Worm (Caenorhabditis elegans): ENCODE measurements around the gene nlp-80.

Gene nlp-80

ce11 chrV:11065513-11065912 is at the start of gene nlp-80:
Gene nlp-80, minus strand, starts transcription at chrV:11065613.
- no peak for TF ChIP-seq mml-1 (tag; optimal IDR thresholded peaks at IDR 0.05)

DNA sequence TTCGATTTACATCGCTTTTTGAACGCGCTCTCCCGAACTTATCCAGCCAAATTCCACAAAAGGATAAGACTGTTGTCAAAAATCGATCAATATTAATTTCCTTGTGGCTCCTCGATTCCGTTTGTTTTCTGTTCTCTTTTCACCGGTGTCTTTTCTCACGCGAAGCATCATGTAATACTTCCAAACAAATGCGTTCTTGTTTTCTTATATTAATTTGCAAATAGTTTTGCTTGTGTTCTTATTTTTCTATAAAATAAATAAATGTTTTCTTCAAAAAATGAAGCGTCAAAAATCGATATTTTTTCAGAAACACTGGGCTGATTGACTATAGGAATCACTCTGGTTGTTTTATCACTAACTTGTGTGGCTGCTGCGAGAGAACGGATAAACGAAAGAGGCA is 48.2 kb upstream of the nlp-80 start, which contains the start of gene math-33:
Gene math-33, plus strand, starts transcription at position 301 of the 400 bp plus-strand sequence.
- TF ChIP-seq elt-1 (tag; optimal IDR thresholded peaks at IDR 0.05) (no peak), nhr-12 (tag; optimal IDR thresholded peaks at IDR 0.05) (no peak), pha-4 (tag; optimal IDR thresholded peaks at IDR 0.05) (no peak), nhr-11 (tag; optimal IDR thresholded peaks at IDR 0.05) (no peak), ama-1 (optimal IDR thresholded peaks at IDR 0.05) (no peak), ceh-16 (tag; optimal IDR thresholded peaks at IDR 0.05) (no peak), tbx-2 (tag; optimal IDR thresholded peaks at IDR 0.05) (no peak), fkh-10 (GFP tag; optimal IDR thresholded peaks at IDR 0.05) (no peak)

ce11 chrV:11113041-11113574 is 47.7 kb upstream of the nlp-80 start, which contains the start of gene erfa-3:
Gene erfa-3, minus strand, starts transcription at chrV:11113091.
- TF ChIP-seq nhr-237 (tag; optimal IDR thresholded peaks at IDR 0.05): no peak
- TF ChIP-seq aly-2 (tag; optimal IDR thresholded peaks at IDR 0.05): no peak
- TF ChIP-seq daf-12 (tag; optimal IDR thresholded peaks at IDR 0.05): no peak
- TF ChIP-seq egl-27 (tag; optimal IDR thresholded peaks at IDR 0.05): no peak
- TF ChIP-seq sea-2 (GFP tag; optimal IDR thresholded peaks at IDR 0.05): no peak
- TF ChIP-seq fos-1 (tag; optimal IDR thresholded peaks at IDR 0.05): no peak
- no peak for TF ChIP-seq mdl-1 (tag; optimal IDR thresholded peaks at IDR 0.05)
- TF ChIP-seq pqm-1 (tag; optimal IDR thresholded peaks at IDR 0.05): peak; percentile 12
- TF ChIP-seq nhr-11 (tag; optimal IDR thresholded peaks at IDR 0.05): no peak
- no peak for TF ChIP-seq R02D3.7 (tag; optimal IDR thresholded peaks at IDR 0.05)
- TF ChIP-seq fkh-2 (tag; optimal IDR thresholded peaks at IDR 0.05): no peak
- TF ChIP-seq unc-62 (GFP tag; optimal IDR thresholded peaks at IDR 0.05): no peak
- TF ChIP-seq nhr-76 (tag; optimal IDR thresholded peaks at IDR 0.05): no peak
- TF ChIP-seq nhr-12 (tag; optimal IDR thresholded peaks at IDR 0.05): no peak
- TF ChIP-seq ztf-4 (tag; optimal IDR thresholded peaks at IDR 0.05): no peak
- TF ChIP-seq ZK546.5 (tag; optimal IDR thresholded peaks at IDR 0.05): no peak
- peak; percentile 12 for TF ChIP-seq lsy-12 (tag; optimal IDR thresholded peaks at IDR 0.05)
- no peak for TF ChIP-seq nhr-28 (tag; optimal IDR thresholded peaks at IDR 0.05)
- peak; percentile 68 for TF ChIP-seq egl-5 (tag; optimal IDR thresholded peaks at IDR 0.05)
- TF ChIP-seq lin-39 (tag; optimal IDR thresholded peaks at IDR 0.05): peak; percentile 57
- no peak for TF ChIP-seq elt-1 (tag; optimal IDR thresholded peaks at IDR 0.05)
- no peak for TF ChIP-seq ceh-9 (tag; optimal IDR thresholded peaks at IDR 0.05)
- TF ChIP-seq mml-1 (tag; optimal IDR thresholded peaks at IDR 0.05): no peak
- no peak for TF ChIP-seq unc-39 (tag; optimal IDR thresholded peaks at IDR 0.05)
- peak; percentile 69 for TF ChIP-seq snpc-4 (tag; optimal IDR thresholded peaks at IDR 0.05)
- no peak for TF ChIP-seq ceh-82 (tag; optimal IDR thresholded peaks at IDR 0.05)
- peak; percentile 76 for TF ChIP-seq pha-4 (tag; optimal IDR thresholded peaks at IDR 0.05)
- TF ChIP-seq ztf-11 (tag; optimal IDR thresholded peaks at IDR 0.05): no peak
- peak; percentile 38 for TF ChIP-seq skn-1 (tag; optimal IDR thresholded peaks at IDR 0.05)
- no peak for TF ChIP-seq eor-1 (tag; optimal IDR thresholded peaks at IDR 0.05)
- no peak for TF ChIP-seq zag-1 (tag; optimal IDR thresholded peaks at IDR 0.05)
- no peak for TF ChIP-seq ceh-16 (tag; optimal IDR thresholded peaks at IDR 0.05)
- TF ChIP-seq nhr-25 (tag; optimal IDR thresholded peaks at IDR 0.05): peak; percentile 55
- no peak for TF ChIP-seq nhr-77 (tag; optimal IDR thresholded peaks at IDR 0.05)
- peak; percentile 63 for TF ChIP-seq ceh-28 (tag; optimal IDR thresholded peaks at IDR 0.05)
- peak; percentile 51 for TF ChIP-seq nhr-23 (tag; optimal IDR thresholded peaks at IDR 0.05)
- peak; percentile 32 for TF ChIP-seq tbx-2 (tag; optimal IDR thresholded peaks at IDR 0.05)
- peak; percentile 36 for TF ChIP-seq lin-15B (tag; optimal IDR thresholded peaks at IDR 0.05)
- no peak for TF ChIP-seq ama-1 (optimal IDR thresholded peaks at IDR 0.05)
- TF ChIP-seq elt-3 (tag; optimal IDR thresholded peaks at IDR 0.05): no peak
- TF ChIP-seq nhr-43 (tag; optimal IDR thresholded peaks at IDR 0.05; ENCODE audit: poor library complexity, severe bottlenecking): peak; percentile 76
- TF ChIP-seq jun-1 (tag; optimal IDR thresholded peaks at IDR 0.05): peak; percentile 19
- TF ChIP-seq hmg-11 (tag; optimal IDR thresholded peaks at IDR 0.05): peak; percentile 91
- TF ChIP-seq nhr-67 (tag; optimal IDR thresholded peaks at IDR 0.05): no peak
- peak; percentile 50 for TF ChIP-seq elt-2 (tag; optimal IDR thresholded peaks at IDR 0.05)
- peak; percentile 56 for TF ChIP-seq nfya-1 (tag; optimal IDR thresholded peaks at IDR 0.05; ENCODE audit: insufficient read depth)
- TF ChIP-seq fkh-10 (GFP tag; optimal IDR thresholded peaks at IDR 0.05): no peak

Data from whole organism, L3 larva.